Worm (Caenorhabditis elegans): Measurements from ENCODE around the gene F36A4.4.

DNA sequence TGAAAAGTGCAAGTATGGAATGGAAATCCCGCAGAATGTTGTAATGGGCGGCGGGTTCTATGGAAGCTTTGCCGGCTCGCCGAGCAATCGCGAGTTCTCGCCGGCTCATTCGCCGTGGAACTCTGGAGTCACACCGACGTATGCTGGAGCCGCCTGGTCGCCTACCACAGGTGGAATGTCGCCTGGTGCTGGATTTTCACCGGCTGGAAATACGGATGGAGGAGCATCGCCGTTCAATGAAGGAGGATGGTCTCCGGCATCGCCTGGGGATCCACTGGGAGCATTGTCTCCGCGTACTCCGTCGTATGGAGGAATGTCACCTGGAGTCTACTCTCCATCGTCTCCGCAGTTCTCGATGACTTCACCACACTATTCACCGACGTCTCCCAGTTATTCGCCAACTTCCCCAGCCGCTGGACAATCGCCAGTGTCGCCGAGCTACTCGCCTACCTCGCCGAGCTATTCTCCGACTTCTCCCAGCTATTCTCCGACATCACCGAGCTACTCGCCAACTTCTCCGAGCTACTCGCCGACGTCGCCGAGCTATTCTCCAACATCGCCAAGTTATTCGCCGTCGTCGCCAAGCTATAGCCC lies 12.3 kb upstream of the F36A4.4 start:
- TF ChIP-seq lsy-2 (tag; optimal IDR thresholded peaks at IDR 0.05) (no peak), nhr-76 (tag; optimal IDR thresholded peaks at IDR 0.05) (no peak), tbx-8 (GFP tag; optimal IDR thresholded peaks at IDR 0.05) (no peak), blmp-1 (tag; optimal IDR thresholded peaks at IDR 0.05) (no peak), snpc-4 (tag; optimal IDR thresholded peaks at IDR 0.05) (no peak), unc-62 (GFP tag; optimal IDR thresholded peaks at IDR 0.05) (no peak), nhr-237 (tag; optimal IDR thresholded peaks at IDR 0.05) (no peak), ztf-11 (tag; optimal IDR thresholded peaks at IDR 0.05) (no peak), zip-8 (tag; optimal IDR thresholded peaks at IDR 0.05) (no peak), sem-2 (GFP tag; optimal IDR thresholded peaks at IDR 0.05) (no peak), elt-3 (tag; optimal IDR thresholded peaks at IDR 0.05) (no peak), mls-2 (tag; optimal IDR thresholded peaks at IDR 0.05) (no peak), nhr-28 (tag; optimal IDR thresholded peaks at IDR 0.05) (no peak), mep-1 (tag; optimal IDR thresholded peaks at IDR 0.05) (no peak)
